Worm (Caenorhabditis elegans): ENCODE results near the gene sra-14.
A peak's percentile ranks its signal among the peaks of the same experiment; 100 is the strongest.

Gene sra-14

DNA sequence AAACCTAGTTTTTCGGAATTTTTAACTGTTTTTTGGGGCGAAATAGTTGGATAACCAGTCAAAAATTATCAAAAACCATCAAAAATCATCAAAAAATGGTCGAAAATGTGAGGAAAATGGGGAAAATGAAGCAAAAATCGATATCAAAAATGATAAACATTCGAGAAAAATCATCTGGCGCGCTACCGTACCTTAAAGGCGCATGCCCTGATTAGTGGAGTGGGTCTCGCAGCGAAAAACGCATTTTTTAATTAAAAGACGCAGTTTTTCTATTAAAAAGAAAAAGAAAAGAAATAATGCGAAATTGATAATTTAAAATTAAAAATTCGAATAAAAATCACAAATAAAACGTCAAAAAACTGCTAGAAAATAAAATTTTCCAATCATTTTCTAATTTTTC, 4.7 kb upstream of the sra-14 start, which contains the start of gene F35C5.1 (continued):
- TF ChIP-seq B0019.2 (GFP tag; conservative IDR thresholded peaks at IDR 0.05) (no peak; the same call in 1 of the 2 replicates), lin-54 (GFP tag; optimal IDR thresholded peaks at IDR 0.05) (peak; percentile 67), xnd-1 (tag; optimal IDR thresholded peaks at IDR 0.05) (peak; percentile 88), attf-3 (GFP tag; conservative IDR thresholded peaks at IDR 0.05) (0 out of 2 replicates have a peak, but pooled peaks have one; percentile 18), lin-35 (GFP tag; optimal IDR thresholded peaks at IDR 0.05) (peak in 1 of 3 experiments; percentile 11), F57A8.1 (GFP tag; optimal IDR thresholded peaks at IDR 0.05) (no peak), pbrm-1 (GFP tag; IDR thresholded peaks at IDR 0.05) (0 out of 2 replicates have a peak, but pooled peaks have one; percentile 15), attf-6 (GFP tag; IDR thresholded peaks at IDR 0.05) (no peak), lsl-1 (GFP tag; optimal IDR thresholded peaks at IDR 0.05) (peak; percentile 94), lin-26 (GFP tag; IDR thresholded peaks at IDR 0.05) (no peak), dpff-1 (tag; optimal IDR thresholded peaks at IDR 0.05) (no peak), snpc-1.1 (tag; optimal IDR thresholded peaks at IDR 0.05; ENCODE audit: insufficient read depth) (peak; percentile 34), mel-28 (tag; optimal IDR thresholded peaks at IDR 0.05; ENCODE audit: borderline replicate concordance) (no peak), rec-8 (tag; optimal IDR thresholded peaks at IDR 0.05) (no peak), ztf-28 (GFP tag; IDR thresholded peaks at IDR 0.05) (no peak), aptf-3 (GFP tag; IDR thresholded peaks at IDR 0.05) (no peak), unc-62 (GFP tag; optimal IDR thresholded peaks at IDR 0.05) (no peak), sptf-2 (GFP tag; optimal IDR thresholded peaks at IDR 0.05) (no peak), F33H1.4 (GFP tag; IDR thresholded peaks at IDR 0.05) (peak; percentile 96), unc-130 (GFP tag; optimal IDR thresholded peaks at IDR 0.05) (peak; percentile 20), F49E8.2 (tag; optimal IDR thresholded peaks at IDR 0.05; ENCODE audit: insufficient read depth) (peak; percentile 64), nhr-120 (GFP tag; IDR thresholded peaks at IDR 0.05) (no peak), ceh-58 (GFP tag; IDR thresholded peaks at IDR 0.05) (no peak), dpl-1 (GFP tag; optimal IDR thresholded peaks at IDR 0.05) (peak; percentile 76), egl-18 (GFP tag; IDR thresholded peaks at IDR 0.05) (no peak), hmg-1.2 (GFP tag; IDR thresholded peaks at IDR 0.05) (no peak), ztf-3 (GFP tag; optimal IDR thresholded peaks at IDR 0.05) (no peak), ets-4 (GFP tag; optimal IDR thresholded peaks at IDR 0.05) (no peak), snpc-4 (GFP tag; optimal IDR thresholded peaks at IDR 0.05) (peak; percentile 24), snpc-4 (tag; optimal IDR thresholded peaks at IDR 0.05) (peak in 2 of 4 experiments; percentile 18 to 30), B0261.1 (tag; optimal IDR thresholded peaks at IDR 0.05) (no peak), ztf-18 (tag; optimal IDR thresholded peaks at IDR 0.05) (no peak), Y79H2A.3 (GFP tag; conservative IDR thresholded peaks at IDR 0.05) (no peak), tlf-1 (GFP tag; optimal IDR thresholded peaks at IDR 0.05) (no peak), T26A5.8 (tag; optimal IDR thresholded peaks at IDR 0.05) (no peak), C17E4.6 (GFP tag; IDR thresholded peaks at IDR 0.05) (no peak), let-607 (tag; optimal IDR thresholded peaks at IDR 0.05) (no peak), F37B4.10 (GFP tag; IDR thresholded peaks at IDR 0.05) (no peak), tbp1 (GFP tag; optimal IDR thresholded peaks at IDR 0.05) (peak; percentile 25), ceh-91 (GFP tag; IDR thresholded peaks at IDR 0.05) (peak; percentile 72), ztf-26 (tag; optimal IDR thresholded peaks at IDR 0.05) (no peak), gei-17 (GFP tag; optimal IDR thresholded peaks at IDR 0.05) (no peak), cebp-2 (GFP tag; IDR thresholded peaks at IDR 0.05) (no peak), snpc-1.3 (tag; optimal IDR thresholded peaks at IDR 0.05; ENCODE audit: insufficient read depth) (no peak), nhr-80 (tag; optimal IDR thresholded peaks at IDR 0.05) (no peak), nfya-1 (tag; optimal IDR thresholded peaks at IDR 0.05; ENCODE audit: borderline replicate concordance, insufficient read depth) (no peak), mxl-1 (tag; optimal IDR thresholded peaks at IDR 0.05) (no peak), dox-1 (GFP tag; IDR thresholded peaks at IDR 0.05) (peak; percentile 68; the same call in 1 of the 2 replicates)
